Fruit fly (Drosophila melanogaster): Measurements from ENCODE around the gene Bdbt.
A peak's percentile ranks its signal among the peaks of the same experiment; 100 is the strongest.

The Bdbt gene

DNA sequence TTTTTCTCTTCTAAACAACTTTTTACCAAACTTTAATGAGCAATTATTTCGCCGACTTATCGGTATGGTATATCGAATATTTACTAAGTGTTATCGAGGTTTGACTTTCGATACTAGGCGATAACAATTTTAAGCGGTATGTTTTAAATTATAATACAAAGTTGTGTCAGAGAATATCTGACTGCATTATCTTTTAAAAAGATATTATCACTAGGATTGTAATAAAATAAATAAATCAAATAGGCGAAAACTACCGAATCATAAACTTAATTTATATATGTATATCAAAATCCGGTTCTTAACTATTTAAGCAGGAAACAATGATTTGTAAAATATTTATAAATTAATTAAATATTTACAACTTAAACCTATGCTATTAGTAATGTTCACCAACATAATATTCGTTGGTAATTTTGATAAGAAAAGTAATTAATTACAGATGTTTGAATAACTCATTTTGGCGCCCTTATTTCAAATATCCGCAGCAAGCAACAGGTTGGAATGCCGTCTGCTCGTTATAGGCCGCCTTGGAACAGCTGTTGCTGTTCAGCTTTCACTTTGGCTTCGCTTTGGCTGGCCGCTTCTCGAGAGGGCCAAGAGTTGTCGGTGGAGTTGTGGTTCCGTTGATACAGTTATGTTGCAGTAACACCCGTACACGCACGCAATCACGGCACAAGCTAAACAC, 10.6 kb downstream of the Bdbt start, which contains the start of the genes Sec15 and rtet (continued):
- TF ChIP-seq en (GFP tag; optimal IDR thresholded peaks at IDR 0.05) = no peak
- TF ChIP-seq CG3726 (GFP tag; IDR thresholded peaks at IDR 0.05) = no peak
- no peak for TF ChIP-seq eve (GFP tag; optimal IDR thresholded peaks at IDR 0.05)
- no peak for TF ChIP-seq Stat92E (GFP tag; optimal IDR thresholded peaks at IDR 0.05)
- TF ChIP-seq CG31224 (GFP tag; IDR thresholded peaks at IDR 0.05) = no peak
- peak; percentile 60 for TF ChIP-seq ewg (GFP tag; optimal IDR thresholded peaks at IDR 0.05)
- no peak for TF ChIP-seq ERR (GFP tag; optimal IDR thresholded peaks at IDR 0.05)
- peak; percentile 57 for TF ChIP-seq ind (GFP tag; optimal IDR thresholded peaks at IDR 0.05)
- TF ChIP-seq abd-A (tag; optimal IDR thresholded peaks at IDR 0.05) = no peak
- TF ChIP-seq lilli (GFP tag; optimal IDR thresholded peaks at IDR 0.05) = peak; percentile 67
- TF ChIP-seq CG13894 (tag; optimal IDR thresholded peaks at IDR 0.05) = no peak
- TF ChIP-seq Vsx1 (GFP tag; optimal IDR thresholded peaks at IDR 0.05) = no peak
- TF ChIP-seq H15 (GFP tag; IDR thresholded peaks at IDR 0.05) = peak; percentile 47; the same call in 1 of the 3 replicates
- no peak for TF ChIP-seq emc (GFP tag; optimal IDR thresholded peaks at IDR 0.05)
- no peak for TF ChIP-seq run (tag; optimal IDR thresholded peaks at IDR 0.05)
- peak; percentile 63 for TF ChIP-seq CG17359 (tag; optimal IDR thresholded peaks at IDR 0.05)
- no peak for TF ChIP-seq gfzf (GFP tag; optimal IDR thresholded peaks at IDR 0.05)
- TF ChIP-seq z (GFP tag; IDR thresholded peaks at IDR 0.05) = no peak
- TF ChIP-seq da (GFP tag; optimal IDR thresholded peaks at IDR 0.05) = no peak
- peak; percentile 84 for TF ChIP-seq sens (GFP tag)
- peak; percentile 46; the same call in 1 of the 3 replicates for TF ChIP-seq mld (GFP tag; IDR thresholded peaks at IDR 0.05; ENCODE audit: partially characterized antibody)
- peak; percentile 89 for TF ChIP-seq Blimp-1 (GFP tag; optimal IDR thresholded peaks at IDR 0.05)
- peak; percentile 77 for TF ChIP-seq CG13287 (GFP tag; IDR thresholded peaks at IDR 0.05; ENCODE audit: partially characterized antibody)
- TF ChIP-seq CG16813 (GFP tag; IDR thresholded peaks at IDR 0.05; ENCODE audit: partially characterized antibody) = peak; percentile 65
- peak in 1 of 2 experiments; percentile 72 for TF ChIP-seq dpn (GFP tag; optimal IDR thresholded peaks at IDR 0.05)
- TF ChIP-seq ap (GFP tag; IDR thresholded peaks at IDR 0.05) = no peak
- no peak for TF ChIP-seq mam (GFP tag; optimal IDR thresholded peaks at IDR 0.05)
- TF ChIP-seq Trl (optimal IDR thresholded peaks at IDR 0.05) = no peak
- TF ChIP-seq Trl (GFP tag; optimal IDR thresholded peaks at IDR 0.05) = no peak
- TF ChIP-seq Pdp1 (GFP tag; optimal IDR thresholded peaks at IDR 0.05) = peak in 1 of 2 experiments; percentile 11
- TF ChIP-seq unc-4 (GFP tag; IDR thresholded peaks at IDR 0.05; ENCODE audit: partially characterized antibody) = peak; percentile 68
- peak; percentile 58 for TF ChIP-seq CG14441 (GFP tag; IDR thresholded peaks at IDR 0.05)
- TF ChIP-seq vfl (GFP tag; optimal IDR thresholded peaks at IDR 0.05) = no peak
- peak; percentile 77 for TF ChIP-seq CG12391 (tag; optimal IDR thresholded peaks at IDR 0.05)
- peak; percentile 52 for TF ChIP-seq CG9817 (tag; optimal IDR thresholded peaks at IDR 0.05)
- TF ChIP-seq scrt (GFP tag; optimal IDR thresholded peaks at IDR 0.05) = peak; percentile 97
- TF ChIP-seq tap (tag; optimal IDR thresholded peaks at IDR 0.05) = no peak
- TF ChIP-seq CG10565 (GFP tag; optimal IDR thresholded peaks at IDR 0.05) = no peak
- peak; percentile 62 for TF ChIP-seq Meics (GFP tag; optimal IDR thresholded peaks at IDR 0.05)
- TF ChIP-seq cwo (GFP tag; optimal IDR thresholded peaks at IDR 0.05) = peak; percentile 39
- TF ChIP-seq CG11093 (GFP tag; IDR thresholded peaks at IDR 0.05) = no peak
- TF ChIP-seq ATbp (GFP tag; optimal IDR thresholded peaks at IDR 0.05) = no peak
- TF ChIP-seq Doc3 (GFP tag; IDR thresholded peaks at IDR 0.05; ENCODE audit: partially characterized antibody) = 0 out of 3 replicates have a peak, but pooled peaks have one; percentile 43
- TF ChIP-seq jigr1 (GFP tag; IDR thresholded peaks at IDR 0.05) = no peak
- no peak for TF ChIP-seq CG14965 (GFP tag; optimal IDR thresholded peaks at IDR 0.05; ENCODE audit: borderline replicate concordance)
- peak; percentile 41 for TF ChIP-seq caup (GFP tag; optimal IDR thresholded peaks at IDR 0.05; ENCODE audit: severe bottlenecking)
- TF ChIP-seq CG4282 (GFP tag; optimal IDR thresholded peaks at IDR 0.05) = no peak
- no peak for TF ChIP-seq kay (GFP tag; optimal IDR thresholded peaks at IDR 0.05)
- TF ChIP-seq Myb (GFP tag; optimal IDR thresholded peaks at IDR 0.05) = peak; percentile 34
